Worm (Caenorhabditis elegans) whole organism, L1 larva: Measurements from ENCODE around the gene C34C12.9.

Experiments
- irx-1 ChIP-seq: sonication (generic microtip); optimal IDR thresholded peaks from 2 replicates; lab custom pipeline; 2016; ENCODE audit warnings: missing genetic modification characterization, missing compliant biosample characterization
- lin-13 ChIP-seq: fragments of 150-350 bp; optimal IDR thresholded peaks from 2 replicates; lab custom pipeline; 2014; ENCODE audit warnings: missing biosample characterization, missing genetic modification reagents, missing genetic modification characterization
- mab-9 ChIP-seq: fragments of 200-800 bp; sonication (Bioruptor generic); IDR thresholded peaks from 2 replicates; pipeline ENCODE4 v1.3.6; 2022; ENCODE audit warnings: missing genetic modification reagents, missing genetic modification characterization, missing compliant biosample characterization
- nhr-11 ChIP-seq: fragments of 150-350 bp; optimal IDR thresholded peaks from 2 replicates; lab custom pipeline; 2014; ENCODE audit warnings: missing biosample characterization, missing genetic modification characterization
- pqm-1 ChIP-seq: sonication (generic microtip); optimal IDR thresholded peaks from 3 replicates; lab custom pipeline; 2017; ENCODE audit warnings: missing biosample characterization, missing genetic modification characterization

ce11 chrIII:3460061-3460460, 15.3 kb downstream of the C34C12.9 start, which contains the start of gene C34C12.8:
- TF ChIP-seq pqm-1 (tag; lab: Kevin White, UChicago) (no peak), mab-9 (peak; percentile 95), lin-13 (peak; percentile 97), nhr-11 (peak; percentile 92), irx-1 (peak; percentile 96)
